Fruit fly (Drosophila melanogaster): ENCODE results near the gene CG10948.

The CG10948 gene

DNA sequence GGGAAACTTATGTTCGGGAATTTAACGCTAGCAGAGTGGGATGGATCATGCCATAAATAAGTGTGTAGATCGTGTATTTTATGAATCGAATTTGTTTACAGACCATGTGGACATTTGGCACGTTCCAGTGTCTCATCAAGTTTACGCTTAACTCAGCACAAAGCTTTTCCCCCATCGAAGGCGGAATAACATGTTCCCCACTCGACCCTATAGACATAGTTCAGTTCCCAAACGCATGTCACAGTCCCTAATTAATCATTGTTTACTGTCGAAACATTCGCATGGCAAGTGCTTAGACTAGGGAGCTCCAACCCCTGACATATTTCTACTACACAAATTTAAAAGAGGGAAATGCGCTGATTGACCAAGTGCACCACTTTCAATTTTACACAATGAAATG is 8.5 kb downstream of the CG10948 start:
- TF ChIP-seq fkh (GFP tag; optimal IDR thresholded peaks at IDR 0.05): peak; percentile 19
- TF ChIP-seq Hr39 (GFP tag; optimal IDR thresholded peaks at IDR 0.05): no peak
- TF ChIP-seq vri (GFP tag; optimal IDR thresholded peaks at IDR 0.05): no peak

DNA sequence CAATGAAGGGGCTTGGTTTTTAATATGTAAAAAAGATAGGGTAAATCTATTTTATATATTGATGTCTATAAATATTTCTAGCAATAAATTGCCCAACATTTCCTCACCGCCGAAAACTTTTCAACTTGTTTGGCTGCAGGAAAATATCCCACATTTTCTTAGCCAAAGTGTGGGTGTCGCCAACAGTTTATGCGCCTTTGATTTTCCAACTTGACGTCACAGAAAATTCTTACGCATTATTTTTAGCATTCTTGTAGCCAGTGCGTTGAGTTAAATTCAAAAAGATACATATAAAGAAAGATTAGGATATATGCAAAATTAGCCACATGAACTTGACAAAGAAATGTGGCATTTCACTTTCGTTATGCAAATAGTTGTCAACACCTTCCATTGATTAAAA is 10.0 kb downstream of the CG10948 start:
- no peak for TF ChIP-seq achi (GFP tag; optimal IDR thresholded peaks at IDR 0.05)
- TF ChIP-seq lz (GFP tag; optimal IDR thresholded peaks at IDR 0.05): no peak
- TF ChIP-seq acj6 (GFP tag; optimal IDR thresholded peaks at IDR 0.05): no peak
- no peak for TF ChIP-seq CG6276 (GFP tag; optimal IDR thresholded peaks at IDR 0.05)
- TF ChIP-seq Lpt (GFP tag; optimal IDR thresholded peaks at IDR 0.05): no peak
- TF ChIP-seq CG6163 (GFP tag; IDR thresholded peaks at IDR 0.05): no peak
- TF ChIP-seq Met (GFP tag; optimal IDR thresholded peaks at IDR 0.05): no peak
- TF ChIP-seq net (GFP tag; optimal IDR thresholded peaks at IDR 0.05): no peak
- no peak for TF ChIP-seq CG32006 (GFP tag; optimal IDR thresholded peaks at IDR 0.05)
- no peak for TF ChIP-seq salr (GFP tag; optimal IDR thresholded peaks at IDR 0.05)
- no peak for TF ChIP-seq Gug (GFP tag; IDR thresholded peaks at IDR 0.05)
- no peak for TF ChIP-seq CG3919 (GFP tag; optimal IDR thresholded peaks at IDR 0.05)
- no peak for TF ChIP-seq cyc (GFP tag; optimal IDR thresholded peaks at IDR 0.05)
- TF ChIP-seq CG8119 (GFP tag; IDR thresholded peaks at IDR 0.05): no peak
- TF ChIP-seq Ets21C (GFP tag; optimal IDR thresholded peaks at IDR 0.05): no peak
- TF ChIP-seq Sox15 (GFP tag; optimal IDR thresholded peaks at IDR 0.05): no peak
- no peak for TF ChIP-seq ss (GFP tag; optimal IDR thresholded peaks at IDR 0.05)
- no peak for TF ChIP-seq Hr39 (GFP tag; optimal IDR thresholded peaks at IDR 0.05)
- no peak for TF ChIP-seq svp (GFP tag)

DNA sequence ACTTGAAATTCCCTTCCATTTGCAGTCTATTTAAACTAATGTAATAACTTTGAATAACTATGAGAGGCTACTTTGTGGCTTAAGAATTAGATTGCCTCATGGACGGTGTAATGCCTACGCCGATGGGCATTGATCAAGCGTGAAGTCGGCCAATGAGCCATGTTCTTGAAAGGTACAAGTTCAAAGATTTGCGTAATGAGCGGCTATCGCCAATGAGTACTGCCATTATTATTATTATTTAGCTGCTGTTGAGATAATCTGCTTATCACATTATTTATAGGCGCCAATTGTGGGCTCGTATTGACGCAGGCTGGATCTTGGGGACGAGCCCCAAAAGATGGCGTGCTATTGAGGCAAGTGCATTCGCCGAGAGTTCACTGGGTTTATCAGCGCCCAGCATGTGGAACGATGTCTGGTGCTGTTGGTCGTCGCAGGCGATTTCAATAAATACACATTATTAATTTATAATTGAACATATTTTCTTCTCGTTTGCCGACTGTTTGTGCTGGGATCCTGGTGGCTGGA is 12.7 kb downstream of the CG10948 start:
- TF ChIP-seq vri (GFP tag; optimal IDR thresholded peaks at IDR 0.05) (peak; percentile 20), CG7368 (GFP tag; optimal IDR thresholded peaks at IDR 0.05) (no peak), svp (GFP tag) (peak; percentile 98), CG32006 (GFP tag; optimal IDR thresholded peaks at IDR 0.05) (peak; percentile 4), CG10669 (GFP tag; optimal IDR thresholded peaks at IDR 0.05) (no peak), Eip78C (GFP tag) (peak; percentile 47), Eip75B (GFP tag; optimal IDR thresholded peaks at IDR 0.05) (peak; percentile 12)

DNA sequence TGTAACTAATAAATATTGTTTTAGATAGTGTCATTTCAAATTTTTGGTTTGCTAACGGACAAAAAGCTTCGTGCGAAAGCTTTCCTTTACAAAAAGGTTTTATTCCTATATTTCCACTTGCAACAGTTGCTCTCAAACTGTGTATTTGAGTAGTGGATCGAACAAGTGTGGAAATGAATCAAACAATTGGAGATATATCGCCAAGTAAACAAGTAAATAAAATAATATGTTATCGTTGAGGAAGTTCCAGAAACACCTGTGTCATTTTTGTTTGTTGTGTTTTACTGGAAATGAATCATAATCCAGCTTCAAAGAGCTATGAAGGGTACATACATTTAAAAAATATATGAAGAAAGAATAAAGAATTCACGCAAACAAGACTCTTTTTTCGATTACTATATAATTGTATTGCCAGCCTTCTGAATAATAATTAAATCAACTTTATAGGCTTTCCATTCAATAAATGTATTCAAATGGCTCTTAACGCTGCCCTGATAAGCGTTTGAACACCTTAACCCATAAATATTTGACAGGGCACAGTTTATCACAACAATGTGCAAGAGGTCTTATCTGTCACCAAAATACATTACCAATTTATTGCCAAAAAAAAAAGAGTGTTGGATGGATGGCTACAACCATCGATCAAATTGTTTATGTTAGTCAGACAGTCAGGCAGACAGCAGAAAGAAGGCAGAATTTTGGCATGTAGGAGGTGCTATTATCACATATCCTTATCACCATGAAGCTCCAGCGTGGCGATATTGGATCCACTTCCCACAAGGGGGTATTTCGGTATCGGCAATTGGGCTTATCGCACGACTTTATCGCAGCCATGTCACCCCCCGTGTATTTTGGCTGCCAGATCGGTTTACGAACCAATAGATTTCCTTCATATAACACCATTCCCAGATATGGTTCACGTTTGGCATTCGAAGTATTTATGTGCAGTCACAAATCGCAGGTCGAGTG is 14.1 kb downstream of the CG10948 start:
- TF ChIP-seq net (GFP tag; optimal IDR thresholded peaks at IDR 0.05) (no peak), CG31627 (GFP tag; optimal IDR thresholded peaks at IDR 0.05) (no peak), CG3032 (tag; optimal IDR thresholded peaks at IDR 0.05) (no peak), vri (GFP tag; optimal IDR thresholded peaks at IDR 0.05) (peak; percentile 85), Eip75B (GFP tag; optimal IDR thresholded peaks at IDR 0.05) (no peak), CG6854 (GFP tag; optimal IDR thresholded peaks at IDR 0.05) (no peak), CG11902 (GFP tag; optimal IDR thresholded peaks at IDR 0.05) (no peak), fd85E (GFP tag; optimal IDR thresholded peaks at IDR 0.05) (no peak), dsx (GFP tag; optimal IDR thresholded peaks at IDR 0.05; ENCODE audit: poor library complexity, severe bottlenecking) (no peak), fd59A (GFP tag; optimal IDR thresholded peaks at IDR 0.05) (no peak), Hr38 (GFP tag; optimal IDR thresholded peaks at IDR 0.05) (no peak), CG1621 (tag; optimal IDR thresholded peaks at IDR 0.05) (no peak), CG9139 (GFP tag; optimal IDR thresholded peaks at IDR 0.05) (no peak), svp (GFP tag) (peak; percentile 57), CG34406 (GFP tag; optimal IDR thresholded peaks at IDR 0.05) (no peak), CG4318 (GFP tag; optimal IDR thresholded peaks at IDR 0.05) (no peak), Eip78C (GFP tag) (peak; percentile 62), esn (GFP tag; optimal IDR thresholded peaks at IDR 0.05) (peak; percentile 3), Smox (GFP tag; optimal IDR thresholded peaks at IDR 0.05) (no peak), OdsH (GFP tag; optimal IDR thresholded peaks at IDR 0.05) (no peak), Eip93F (GFP tag; optimal IDR thresholded peaks at IDR 0.05) (no peak), fkh (GFP tag; optimal IDR thresholded peaks at IDR 0.05) (peak; percentile 88), CG11294 (GFP tag; IDR thresholded peaks at IDR 0.05) (no peak), salr (GFP tag; optimal IDR thresholded peaks at IDR 0.05) (no peak), Sox102F (GFP tag; optimal IDR thresholded peaks at IDR 0.05) (no peak), CG8119 (GFP tag; IDR thresholded peaks at IDR 0.05) (no peak), Sox14 (GFP tag; optimal IDR thresholded peaks at IDR 0.05) (no peak), Met (GFP tag; optimal IDR thresholded peaks at IDR 0.05) (no peak)
